Worm (Caenorhabditis elegans) whole organism, L2 larva: ENCODE results near the gene F55E10.1.
A peak's percentile ranks its signal among the peaks of the same experiment; 100 is the strongest.

ENCODE experiments used
- C34F6.9 ChIP-seq: fragments of 150-350 bp; optimal IDR thresholded peaks from 2 replicates; lab custom pipeline; 2014; ENCODE audit warnings: missing biosample characterization, missing genetic modification characterization
- F13H6.1 ChIP-seq: sonication (generic microtip); optimal IDR thresholded peaks from 2 replicates; lab custom pipeline; 2016; ENCODE audit warnings: missing genetic modification characterization, missing compliant biosample characterization
- aly-2 ChIP-seq: fragments of 150-350 bp; optimal IDR thresholded peaks from 2 replicates; lab custom pipeline; 2014; ENCODE audit warnings: missing biosample characterization, missing genetic modification characterization
- ama-1 ChIP-seq: fragments of 150-350 bp; optimal IDR thresholded peaks from 2 replicates; lab custom pipeline; 2018; ENCODE audit warnings: inconsistent platforms
- ceh-82 ChIP-seq: fragments of 150-350 bp; optimal IDR thresholded peaks from 2 replicates; lab custom pipeline; 2014; ENCODE audit warnings: missing biosample characterization, missing genetic modification characterization
- crh-2 ChIP-seq: sonication (generic microtip); optimal IDR thresholded peaks from 2 replicates; lab custom pipeline; 2017; ENCODE audit warnings: missing biosample characterization, missing genetic modification characterization
- dmd-4 ChIP-seq: sonication (generic microtip); optimal IDR thresholded peaks from 2 replicates; lab custom pipeline; 2017; ENCODE audit warnings: missing biosample characterization, missing genetic modification characterization
- egl-27 ChIP-seq: sonication (generic microtip); optimal IDR thresholded peaks from 3 replicates; lab custom pipeline; 2017; ENCODE audit warnings: missing biosample characterization, missing genetic modification reagents, missing genetic modification characterization
- fos-1 ChIP-seq: fragments of 150-350 bp; optimal IDR thresholded peaks from 2 replicates; lab custom pipeline; 2014; ENCODE audit warnings: missing biosample characterization, missing genetic modification characterization
- lin-39 ChIP-seq: fragments of 150-350 bp; optimal IDR thresholded peaks from 2 replicates; lab custom pipeline; 2014; ENCODE audit warnings: missing biosample characterization, missing genetic modification reagents, missing genetic modification characterization
- mab-5 ChIP-seq: fragments of 150-350 bp; optimal IDR thresholded peaks from 2 replicates; lab custom pipeline; 2014; ENCODE audit warnings: missing biosample characterization, missing genetic modification characterization
- mbf-1 ChIP-seq: sonication (generic microtip); optimal IDR thresholded peaks from 2 replicates; lab custom pipeline; 2017; ENCODE audit warnings: missing biosample characterization, missing genetic modification characterization
- mdl-1 ChIP-seq, 2 experiments: fragments of 150-350 bp in 1 of 2; sonication (generic microtip) in 1 of 2; optimal IDR thresholded peaks; 2 replicates each; lab custom pipeline; 2017; ENCODE audit warnings: missing biosample characterization in 2 of 2, missing genetic modification characterization in 2 of 2
- nhr-10 ChIP-seq: sonication (generic microtip); optimal IDR thresholded peaks from 2 replicates; lab custom pipeline; 2017; ENCODE audit warnings: missing biosample characterization, missing genetic modification characterization
- nhr-11 ChIP-seq: fragments of 150-350 bp; optimal IDR thresholded peaks from 2 replicates; lab custom pipeline; 2014; ENCODE audit warnings: missing biosample characterization, missing genetic modification characterization
- nhr-129 ChIP-seq: fragments of 150-350 bp; optimal IDR thresholded peaks from 2 replicates; lab custom pipeline; 2014; ENCODE audit warnings: missing biosample characterization, missing genetic modification characterization
- nhr-21 ChIP-seq: fragments of 150-350 bp; optimal IDR thresholded peaks from 2 replicates; lab custom pipeline; 2014; ENCODE audit warnings: missing biosample characterization, missing genetic modification characterization
- nhr-23 ChIP-seq: fragments of 150-350 bp; optimal IDR thresholded peaks from 2 replicates; lab custom pipeline; 2014; ENCODE audit warnings: missing biosample characterization, missing genetic modification reagents, missing genetic modification characterization
- nhr-237 ChIP-seq: fragments of 150-350 bp; optimal IDR thresholded peaks from 2 replicates; lab custom pipeline; 2014; ENCODE audit warnings: missing biosample characterization, missing genetic modification characterization
- nhr-25 ChIP-seq: fragments of 150-350 bp; sonication (generic microtip); optimal IDR thresholded peaks from 3 replicates; lab custom pipeline; 2014; ENCODE audit warnings: missing biosample characterization, missing genetic modification characterization
- nhr-6 ChIP-seq: fragments of 150-350 bp; optimal IDR thresholded peaks from 2 replicates; lab custom pipeline; 2014; ENCODE audit warnings: missing biosample characterization, missing genetic modification characterization
- sem-4 ChIP-seq: fragments of 150-350 bp; optimal IDR thresholded peaks from 2 replicates; lab custom pipeline; 2014; ENCODE audit warnings: missing biosample characterization, missing genetic modification reagents, missing genetic modification characterization
- skn-1 ChIP-seq: sonication (generic microtip); optimal IDR thresholded peaks from 2 replicates; lab custom pipeline; 2017; ENCODE audit warnings: missing biosample characterization, missing genetic modification characterization
- snpc-4 ChIP-seq: fragments of 150-350 bp; optimal IDR thresholded peaks from 2 replicates; lab custom pipeline; 2014; ENCODE audit warnings: missing biosample characterization, missing genetic modification characterization
- unc-39 ChIP-seq: fragments of 150-350 bp; optimal IDR thresholded peaks from 2 replicates; lab custom pipeline; 2014; ENCODE audit warnings: missing biosample characterization, missing genetic modification characterization
- unc-55 ChIP-seq: fragments of 150-350 bp; sonication (generic microtip); optimal IDR thresholded peaks from 3 replicates; lab custom pipeline; 2014; ENCODE audit warnings: missing biosample characterization, missing genetic modification reagents, missing genetic modification characterization
- unc-62 ChIP-seq: fragments of 150-350 bp; optimal IDR thresholded peaks from 2 replicates; lab custom pipeline; 2014; ENCODE audit warnings: missing biosample characterization, missing genetic modification reagents, missing genetic modification characterization
- zag-1 ChIP-seq: fragments of 150-350 bp; optimal IDR thresholded peaks from 2 replicates; lab custom pipeline; 2014; ENCODE audit warnings: missing biosample characterization, missing genetic modification characterization
- ztf-1 ChIP-seq: fragments of 200-800 bp; sonication (Bioruptor generic); conservative IDR thresholded peaks from 2 replicates; pipeline ENCODE4 v1.3.6; 2022; ENCODE audit warnings: missing genetic modification characterization, missing compliant biosample characterization
- ztf-4 ChIP-seq: fragments of 150-350 bp; optimal IDR thresholded peaks from 2 replicates; lab custom pipeline; 2014; ENCODE audit warnings: missing biosample characterization, missing genetic modification characterization

F55E10.1 gene

DNA sequence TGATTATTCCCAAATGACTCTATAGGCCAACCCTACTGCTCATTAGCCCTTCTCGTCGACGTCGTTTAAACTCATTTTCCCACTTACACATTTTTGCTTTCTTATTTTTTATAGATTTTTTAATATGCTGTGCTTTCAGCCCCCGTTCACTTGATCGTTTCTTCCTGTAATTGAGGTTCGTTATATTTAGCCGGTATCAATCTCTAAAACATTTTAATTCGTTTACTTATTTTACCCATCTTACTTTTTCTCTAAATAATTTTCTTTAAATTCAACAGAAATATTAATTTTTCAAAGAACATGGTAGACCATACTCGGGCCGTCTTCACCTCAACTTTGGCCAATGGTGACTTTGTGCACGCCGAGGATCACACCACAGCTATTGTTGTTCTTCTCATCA lies at the start of gene F55E10.1:
TSS of gene F55E10.1 (plus strand) at position 301 of the 400 bp plus-strand sequence.
- TF ChIP-seq mbf-1 (tag; lab: Kevin White, UChicago) = no peak
- no peak for TF ChIP-seq skn-1 (tag; lab: Kevin White, UChicago)
- no peak for TF ChIP-seq unc-55
- TF ChIP-seq nhr-10 (tag; lab: Kevin White, UChicago) = no peak
- TF ChIP-seq mab-5 (tag; lab: Kevin White, UChicago) = no peak
- no peak for TF ChIP-seq aly-2 (tag; lab: Kevin White, UChicago)
- no peak for TF ChIP-seq snpc-4
- no peak for TF ChIP-seq F13H6.1 (tag; lab: Kevin White, UChicago)
- no peak for TF ChIP-seq ztf-1
- no peak for TF ChIP-seq dmd-4 (tag; lab: Kevin White, UChicago)
- TF ChIP-seq crh-2 (tag; lab: Kevin White, UChicago) = no peak

DNA sequence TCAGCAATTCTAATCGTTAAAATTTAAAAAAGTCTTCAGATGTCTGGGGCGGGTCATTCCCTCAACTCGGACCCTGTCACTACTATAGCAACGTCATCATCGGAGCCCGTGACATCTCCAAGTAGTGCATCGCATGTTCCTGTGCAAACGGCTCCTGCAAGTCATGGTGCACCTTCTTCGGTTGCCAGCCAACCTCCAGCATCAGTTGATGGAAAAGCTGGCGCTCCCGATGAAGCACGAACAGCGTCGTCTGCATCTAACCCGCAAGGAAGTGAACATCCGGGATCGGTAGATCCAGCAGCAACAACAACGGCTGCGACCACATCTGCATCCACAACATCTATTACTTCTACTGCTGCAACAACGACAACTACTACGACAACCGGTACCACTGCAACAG lies 47.2 kb upstream of the F55E10.1 start, which contains the start of gene R09F10.3:
TSS of gene R09F10.3 (plus strand) at position 40 of the 400 bp plus-strand sequence.
- TF ChIP-seq crh-2 (tag; lab: Kevin White, UChicago) = no peak
- TF ChIP-seq F13H6.1 (tag; lab: Kevin White, UChicago) = no peak
- no peak for TF ChIP-seq nhr-11 (tag; lab: Kevin White, UChicago)

DNA sequence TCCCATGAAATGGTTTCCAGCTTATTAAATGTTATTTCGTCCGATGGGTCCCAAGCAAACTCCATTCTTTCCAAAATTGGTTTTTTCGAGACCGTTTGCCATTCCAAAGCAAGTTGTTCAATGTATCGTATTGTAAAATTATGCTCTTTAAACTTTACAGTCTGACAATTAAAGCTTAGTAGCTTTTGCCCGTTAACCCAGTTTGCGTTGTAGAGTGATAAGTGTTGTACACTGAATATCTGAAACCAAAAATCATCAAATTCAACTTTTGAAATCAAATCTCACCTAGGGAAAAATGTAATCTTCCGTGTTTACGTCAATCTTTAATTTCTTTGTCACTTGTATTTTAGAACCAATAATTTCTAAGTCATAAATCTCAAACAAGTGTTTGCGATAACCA lies 44.4 kb upstream of the F55E10.1 start:
- no peak for TF ChIP-seq nhr-11 (tag; lab: Kevin White, UChicago)
- no peak for TF ChIP-seq ceh-82
- no peak for TF ChIP-seq ztf-4 (tag; lab: Kevin White, UChicago)
- no peak for TF ChIP-seq mbf-1 (tag; lab: Kevin White, UChicago)
- no peak for TF ChIP-seq nhr-129
- TF ChIP-seq mdl-1 (tag; optimal IDR thresholded peaks at IDR 0.05; lab: Kevin White, UChicago) = no peak
- TF ChIP-seq ztf-1 = no peak
- no peak for TF ChIP-seq skn-1 (tag; lab: Kevin White, UChicago)
- TF ChIP-seq nhr-23 = no peak
- no peak for TF ChIP-seq unc-62 (GFP tag; lab: Kevin White, UChicago)
- TF ChIP-seq snpc-4 = no peak
- no peak for TF ChIP-seq aly-2 (tag; lab: Kevin White, UChicago)
- no peak for TF ChIP-seq fos-1 (tag; lab: Kevin White, UChicago)
- TF ChIP-seq zag-1 (tag; lab: Kevin White, UChicago) = no peak
- TF ChIP-seq nhr-6 (tag; lab: Kevin White, UChicago) = no peak
- TF ChIP-seq nhr-237 (tag; lab: Kevin White, UChicago) = no peak

DNA sequence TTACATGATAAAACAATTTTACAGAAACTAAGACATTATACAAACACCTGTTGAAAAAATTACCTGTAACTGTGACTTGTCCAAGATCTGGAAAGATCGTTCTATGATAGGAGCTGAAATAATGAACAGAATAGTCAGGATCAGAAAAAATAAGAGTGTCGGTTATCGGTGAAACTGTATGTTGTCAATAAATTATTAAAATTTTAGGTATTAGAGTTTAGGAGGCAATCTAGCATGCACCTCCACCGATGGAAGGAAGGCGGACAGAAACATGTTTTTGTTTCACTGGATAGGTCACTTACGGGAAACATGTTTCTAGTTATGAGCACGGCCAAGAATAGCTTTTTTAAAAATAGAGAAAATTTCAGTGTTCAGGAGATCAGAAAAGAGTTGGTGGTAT lies 42.2 kb upstream of the F55E10.1 start, which contains the start of gene ced-13:
TSS of gene ced-13 (minus strand) at position 101 of the 400 bp plus-strand sequence.
- TF ChIP-seq unc-55 (no peak), nhr-6 (tag; lab: Kevin White, UChicago) (no peak), ama-1 (lab: Kevin White, UChicago) (no peak), nhr-10 (tag; lab: Kevin White, UChicago) (no peak)
- TF ChIP-seq, all 48 proteins: peak for 0

DNA sequence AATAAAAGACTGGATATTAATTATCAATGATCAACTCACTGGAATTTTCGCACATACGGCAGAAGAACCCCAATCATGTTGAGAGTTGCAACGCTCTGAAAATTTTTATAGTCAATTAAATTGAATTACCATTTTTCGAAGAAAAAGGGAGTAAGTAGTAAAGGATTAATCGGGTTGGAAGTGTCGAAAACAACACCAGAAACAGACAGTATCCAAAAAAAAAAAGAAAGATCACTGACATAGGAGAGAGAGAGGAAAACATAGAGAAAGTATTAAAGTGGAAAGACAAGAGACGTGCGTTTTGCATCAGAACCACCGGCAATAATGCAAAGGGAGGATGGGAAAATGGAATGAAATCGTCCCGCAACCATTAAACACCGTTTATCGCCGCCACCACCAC lies 39.5 kb upstream of the F55E10.1 start, which contains the start of gene inx-5:
TSS of gene inx-5 (minus strand) at position 101 of the 400 bp plus-strand sequence.
- no peak for TF ChIP-seq nhr-21 (tag; lab: Kevin White, UChicago)
- TF ChIP-seq sem-4 = no peak

DNA sequence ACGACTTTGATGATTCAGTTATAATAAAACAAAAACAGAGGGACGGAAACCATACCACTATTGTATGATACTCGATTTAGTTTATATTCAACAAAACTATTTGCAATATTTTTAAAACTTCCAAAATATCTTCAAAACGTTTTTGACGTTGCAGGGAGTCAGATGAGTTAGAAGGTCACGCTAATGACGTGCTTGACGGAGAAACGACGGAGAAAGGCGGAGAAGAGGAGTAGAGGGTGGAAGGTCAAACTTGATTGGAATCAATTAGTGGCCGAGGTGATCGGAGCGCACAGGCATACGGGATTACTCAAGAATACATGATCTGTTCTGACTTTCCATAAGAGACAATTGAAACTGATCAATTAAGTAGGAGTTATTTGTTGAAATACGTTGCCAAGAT lies 39.0 kb upstream of the F55E10.1 start:
- TF ChIP-seq nhr-21 (tag; lab: Kevin White, UChicago) = no peak
- peak; percentile 39 for TF ChIP-seq nhr-25 (tag; lab: Kevin White, UChicago)
- TF ChIP-seq, all 48 proteins: peak for 1

DNA sequence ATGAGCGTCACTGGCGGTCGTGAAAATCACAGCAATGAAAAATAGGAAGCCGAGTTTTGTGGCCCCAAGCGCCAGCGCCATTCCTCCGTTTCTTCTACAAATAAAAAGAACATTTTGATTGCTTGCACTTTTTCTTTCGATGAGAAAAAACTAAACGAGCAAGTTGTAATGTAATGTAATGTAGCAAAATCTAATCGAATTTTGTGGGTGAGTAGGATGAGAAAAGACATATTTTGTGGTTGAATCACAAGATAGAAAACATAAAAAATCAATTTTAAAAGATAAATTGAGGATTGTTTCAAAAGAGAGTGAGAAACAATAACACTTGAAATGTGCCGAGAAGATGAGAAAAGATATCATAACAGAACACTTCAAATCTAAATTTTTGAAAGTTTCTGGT lies 34.2 kb upstream of the F55E10.1 start, which contains the start of gene R09F10.5:
TSS of gene R09F10.5 (minus strand) at position 101 of the 400 bp plus-strand sequence.
- no peak for TF ChIP-seq egl-27 (tag; lab: Kevin White, UChicago)
- peak; percentile 19 for TF ChIP-seq sem-4

DNA sequence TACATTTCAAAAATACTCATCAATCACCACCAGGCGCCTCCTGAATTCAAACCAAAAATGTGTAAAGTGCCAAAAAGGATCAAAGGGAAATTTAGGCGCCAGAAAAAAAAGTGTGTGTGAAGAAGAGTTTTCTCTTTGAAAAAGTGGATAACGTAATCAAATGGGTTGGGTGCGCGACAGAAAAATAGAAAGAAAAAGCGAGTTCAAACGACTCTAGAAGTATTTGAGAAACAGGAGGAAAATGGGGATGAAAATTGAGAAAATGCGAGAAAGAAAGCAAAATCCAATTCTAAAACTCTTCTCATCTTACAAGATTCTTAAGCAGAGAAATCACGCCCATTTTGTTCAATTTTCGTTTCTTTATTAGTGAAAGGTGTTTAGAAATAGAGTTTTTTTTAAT lies 33.3 kb upstream of the F55E10.1 start:
- TF ChIP-seq nhr-25 (tag; lab: Kevin White, UChicago) = no peak
- no peak for TF ChIP-seq C34F6.9
- TF ChIP-seq lin-39 = peak; percentile 19
- no peak for TF ChIP-seq unc-39 (tag; lab: Kevin White, UChicago)
- peak; percentile 5 for TF ChIP-seq unc-55
